Worm (Caenorhabditis elegans) whole organism, L4 larva: ENCODE results near the gene odr-7.

Source experiments
- D1046.2 ChIP-seq: fragments of 200-800 bp; sonication (Bioruptor generic); IDR thresholded peaks from 2 replicates; pipeline ENCODE4 v1.3.6; 2022; ENCODE audit warnings: missing genetic modification characterization, missing compliant biosample characterization
- F49E8.2 ChIP-seq: sonication (generic microtip); optimal IDR thresholded peaks from 2 replicates; lab custom pipeline; 2016; ENCODE audit warnings: missing compliant biosample characterization, mild to moderate bottlenecking, missing genetic modification characterization, borderline replicate concordance
- R02D3.7 ChIP-seq: fragments of 150-350 bp; sonication (generic microtip); optimal IDR thresholded peaks from 3 replicates; lab custom pipeline; 2014; ENCODE audit warnings: missing biosample characterization, missing genetic modification characterization
- T20F7.1 ChIP-seq: fragments of 200-800 bp; sonication (Bioruptor generic); optimal IDR thresholded peaks from 2 replicates; lab custom pipeline; 2018; ENCODE audit warnings: mild to moderate bottlenecking, missing genetic modification characterization, missing compliant biosample characterization
- Y48G9A.11 ChIP-seq: fragments of 200-800 bp; sonication (Bioruptor generic); IDR thresholded peaks from 2 replicates; pipeline ENCODE4 v1.3.6; 2022; ENCODE audit warnings: missing genetic modification reagents, missing genetic modification characterization, missing compliant biosample characterization
- ZK337.2 ChIP-seq: fragments of 200-800 bp; sonication (Bioruptor generic); IDR thresholded peaks from 2 replicates; pipeline ENCODE4 v1.3.6; 2022; ENCODE audit warnings: missing genetic modification reagents, missing genetic modification characterization, missing compliant biosample characterization
- aha-1 ChIP-seq: fragments of 150-350 bp; peaks from one replicate; lab custom pipeline; 2014; ENCODE audit warnings: missing biosample characterization, missing genetic modification characterization
- ama-1 ChIP-seq: fragments of 150-350 bp; optimal IDR thresholded peaks from 2 replicates; lab custom pipeline; 2014; ENCODE audit warnings: inconsistent platforms, mixed read lengths
- arid-1 ChIP-seq: fragments of 200-800 bp; sonication (Bioruptor generic); conservative IDR thresholded peaks from 2 replicates; pipeline ENCODE4 v1.3.6; 2022; ENCODE audit warnings: missing genetic modification reagents, missing genetic modification characterization, missing compliant biosample characterization
- ceh-20 ChIP-seq: fragments of 200-800 bp; sonication (Bioruptor generic); IDR thresholded peaks from 2 replicates; pipeline ENCODE4 v1.3.6; 2022; ENCODE audit warnings: missing genetic modification reagents, missing genetic modification characterization, missing compliant biosample characterization
- ceh-28 ChIP-seq: fragments of 150-350 bp; optimal IDR thresholded peaks from 2 replicates; lab custom pipeline; 2014; ENCODE audit warnings: missing biosample characterization, missing genetic modification reagents, missing genetic modification characterization
- ceh-82 ChIP-seq: sonication (generic microtip); optimal IDR thresholded peaks from 2 replicates; lab custom pipeline; 2017; ENCODE audit warnings: missing biosample characterization, missing genetic modification characterization
- ces-1 ChIP-seq: fragments of 150-350 bp; sonication (generic microtip); optimal IDR thresholded peaks from 4 replicates; lab custom pipeline; 2014; ENCODE audit warnings: missing biosample characterization, missing genetic modification reagents, missing genetic modification characterization
- ctbp-1 ChIP-seq: fragments of 200-800 bp; sonication (Bioruptor generic); IDR thresholded peaks from 2 replicates; pipeline ENCODE4 v1.3.6; 2022; ENCODE audit warnings: missing genetic modification reagents, missing genetic modification characterization, missing compliant biosample characterization
- daf-16 ChIP-seq, 3 experiments: sonication (generic microtip); optimal IDR thresholded peaks; 2 replicates each; lab custom pipeline; 2016 to 2017; ENCODE audit warnings: missing genetic modification characterization in 3 of 3, missing genetic modification reagents in 3 of 3, mild to moderate bottlenecking in 2 of 3, missing compliant biosample characterization in 2 of 3, missing biosample characterization in 1 of 3, moderate library complexity in 1 of 3
- daf-19 ChIP-seq: fragments of 200-800 bp; sonication (Bioruptor generic); conservative IDR thresholded peaks from 2 replicates; pipeline ENCODE4 v1.3.6; 2022; ENCODE audit warnings: missing genetic modification characterization, missing compliant biosample characterization
- dmd-6 ChIP-seq: fragments of 200-800 bp; sonication (Bioruptor generic); IDR thresholded peaks from 2 replicates; pipeline ENCODE4 v1.3.6; 2022; ENCODE audit warnings: missing genetic modification reagents, missing genetic modification characterization, missing compliant biosample characterization
- dmd-9 ChIP-seq: fragments of 200-800 bp; sonication (Bioruptor generic); IDR thresholded peaks from 2 replicates; pipeline ENCODE4 v1.3.6; 2022; ENCODE audit warnings: missing genetic modification reagents, missing genetic modification characterization, missing compliant biosample characterization
- dpl-1 ChIP-seq: fragments of 150-350 bp; optimal IDR thresholded peaks from 2 replicates; lab custom pipeline; 2014; ENCODE audit warnings: missing biosample characterization, missing genetic modification reagents, missing genetic modification characterization
- dve-1 ChIP-seq: sonication (generic microtip); optimal IDR thresholded peaks from 2 replicates; lab custom pipeline; 2017; ENCODE audit warnings: antibody characterized with exemption, mild to moderate bottlenecking, missing genetic modification characterization, missing compliant biosample characterization; ENCODE audit not compliant: insufficient read depth
- egl-27 ChIP-seq: sonication (generic microtip); optimal IDR thresholded peaks from 3 replicates; lab custom pipeline; 2017; ENCODE audit warnings: missing biosample characterization, missing genetic modification reagents, missing genetic modification characterization
- hif-1 ChIP-seq, 2 experiments: sonication (generic microtip); optimal IDR thresholded peaks; 2 replicates each; lab custom pipeline; 2016 to 2017; ENCODE audit warnings: missing compliant biosample characterization in 2 of 2, missing genetic modification characterization in 2 of 2, missing genetic modification reagents in 2 of 2, missing genotype in 2 of 2, mild to moderate bottlenecking in 1 of 2
- hlh-11 ChIP-seq: fragments of 200-800 bp; sonication (Bioruptor generic); optimal IDR thresholded peaks from 2 replicates; lab custom pipeline; 2018; ENCODE audit warnings: mild to moderate bottlenecking, missing genetic modification characterization, missing compliant biosample characterization
- hlh-30 ChIP-seq: sonication (generic microtip); optimal IDR thresholded peaks from 2 replicates; lab custom pipeline; 2017; ENCODE audit warnings: antibody characterized with exemption, mild to moderate bottlenecking, missing genetic modification characterization, missing compliant biosample characterization; ENCODE audit not compliant: insufficient read depth
- hmg-1.1 ChIP-seq: fragments of 200-800 bp; sonication (Bioruptor generic); IDR thresholded peaks from 2 replicates; pipeline ENCODE4 v1.3.6; 2022; ENCODE audit warnings: missing genetic modification reagents, missing genetic modification characterization, missing compliant biosample characterization
- jun-1 ChIP-seq: fragments of 150-350 bp; optimal IDR thresholded peaks from 2 replicates; lab custom pipeline; 2014; ENCODE audit warnings: missing biosample characterization, missing genetic modification reagents, missing genetic modification characterization
- lim-7 ChIP-seq: fragments of 200-800 bp; sonication (Bioruptor generic); IDR thresholded peaks from 2 replicates; pipeline ENCODE4 v1.3.6; 2022; ENCODE audit warnings: missing genetic modification characterization, missing compliant biosample characterization
- lin-1 ChIP-seq: fragments of 200-800 bp; sonication (Bioruptor generic); IDR thresholded peaks from 2 replicates; pipeline ENCODE4 v1.3.6; 2022; ENCODE audit warnings: missing genetic modification reagents, missing genetic modification characterization, missing compliant biosample characterization
- lin-38 ChIP-seq: fragments of 200-800 bp; sonication (Bioruptor generic); IDR thresholded peaks from 2 replicates; pipeline ENCODE4 v1.3.6; 2022; ENCODE audit warnings: missing genetic modification reagents, missing genetic modification characterization, missing compliant biosample characterization
- madf-5 ChIP-seq, 2 experiments: fragments of 200-800 bp; sonication (Bioruptor generic); IDR thresholded peaks; 2 replicates each; pipeline ENCODE4 v1.3.6; 2022; ENCODE audit warnings: missing compliant biosample characterization in 2 of 2, missing genetic modification characterization in 2 of 2
- madf-9 ChIP-seq: fragments of 200-800 bp; sonication (Bioruptor generic); conservative IDR thresholded peaks from 2 replicates; pipeline ENCODE4 v1.3.6; 2022; ENCODE audit warnings: missing genetic modification reagents, missing genetic modification characterization, missing compliant biosample characterization
- mdl-1 ChIP-seq, 2 experiments: fragments of 150-350 bp in 1 of 2; sonication (generic microtip) in 1 of 2; optimal IDR thresholded peaks; 2 replicates each; lab custom pipeline; 2014 to 2017; ENCODE audit warnings: missing biosample characterization in 2 of 2, missing genetic modification characterization in 2 of 2
- mep-1 ChIP-seq: fragments of 150-350 bp; sonication (generic microtip); optimal IDR thresholded peaks from 3 replicates; lab custom pipeline; 2014; ENCODE audit warnings: missing biosample characterization, missing genetic modification characterization
- mes-2 ChIP-seq: sonication (generic microtip); optimal IDR thresholded peaks from 2 replicates; lab custom pipeline; 2016; ENCODE audit warnings: missing genotype, mild to moderate bottlenecking, missing genetic modification characterization, missing compliant biosample characterization; ENCODE audit not compliant: poor library complexity, severe bottlenecking
- mxl-2 ChIP-seq: fragments of 200-800 bp; sonication (Bioruptor generic); conservative IDR thresholded peaks from 2 replicates; pipeline ENCODE4 v1.3.6; 2022; ENCODE audit warnings: missing genetic modification reagents, missing genetic modification characterization, missing compliant biosample characterization
- nhr-10 ChIP-seq: fragments of 150-350 bp; optimal IDR thresholded peaks from 2 replicates; lab custom pipeline; 2014; ENCODE audit warnings: missing biosample characterization, missing genetic modification characterization
- nhr-28 ChIP-seq: fragments of 150-350 bp; optimal IDR thresholded peaks from 2 replicates; lab custom pipeline; 2014; ENCODE audit warnings: missing biosample characterization, missing genetic modification characterization
- nhr-42 ChIP-seq: fragments of 200-800 bp; sonication (Bioruptor generic); IDR thresholded peaks from 2 replicates; pipeline ENCODE4 v1.3.6; 2022; ENCODE audit warnings: missing genetic modification characterization, missing compliant biosample characterization
- nhr-48 ChIP-seq: sonication (generic microtip); optimal IDR thresholded peaks from 2 replicates; lab custom pipeline; 2016; ENCODE audit warnings: mild to moderate bottlenecking, missing genetic modification characterization, missing compliant biosample characterization
- nhr-6 ChIP-seq: fragments of 150-350 bp; optimal IDR thresholded peaks from 2 replicates; lab custom pipeline; 2014; ENCODE audit warnings: missing biosample characterization, missing genetic modification characterization
- pha-4 ChIP-seq, 2 experiments: fragments of 150-350 bp in 1 of 2; fragments of 200-800 bp in 1 of 2; sonication (Bioruptor generic) in 1 of 2; IDR thresholded peaks in 1 of 2; optimal IDR thresholded peaks in 1 of 2; 2 replicates each; pipeline versions ENCODE4 v1.3.6 to Lab custom; 2014 to 2022; ENCODE audit warnings: missing genetic modification characterization in 2 of 2, missing genetic modification reagents in 2 of 2, missing biosample characterization in 1 of 2, missing compliant biosample characterization in 1 of 2
- pqm-1 ChIP-seq: sonication (generic microtip); optimal IDR thresholded peaks from 2 replicates; lab custom pipeline; 2017; ENCODE audit warnings: missing biosample characterization, missing genetic modification characterization
- rbr-2 ChIP-seq: sonication (generic microtip); optimal IDR thresholded peaks from 2 replicates; lab custom pipeline; 2016; ENCODE audit warnings: missing genotype, missing genetic modification characterization, missing compliant biosample characterization
- saeg-2 ChIP-seq: fragments of 200-800 bp; sonication (Bioruptor generic); IDR thresholded peaks from 2 replicates; pipeline ENCODE4 v1.3.6; 2022; ENCODE audit warnings: missing genetic modification reagents, missing genetic modification characterization, missing compliant biosample characterization
- set-16 ChIP-seq: fragments of 200-800 bp; sonication (Bioruptor generic); IDR thresholded peaks from 2 replicates; pipeline ENCODE4 v1.3.6; 2022; ENCODE audit warnings: missing genetic modification reagents, missing genetic modification characterization, missing compliant biosample characterization
- tag-97 ChIP-seq: fragments of 200-800 bp; sonication (Bioruptor generic); IDR thresholded peaks from 2 replicates; pipeline ENCODE4 v1.3.6; 2022; ENCODE audit warnings: missing genetic modification characterization, missing compliant biosample characterization
- unc-130 ChIP-seq: sonication (generic microtip); optimal IDR thresholded peaks from 2 replicates; lab custom pipeline; 2016; ENCODE audit warnings: missing genetic modification reagents, missing genetic modification characterization, missing compliant biosample characterization
- unc-62 ChIP-seq, 3 experiments: fragments of 150-350 bp in 1 of 3; sonication (generic microtip); optimal IDR thresholded peaks in 2 of 3; peaks in 1 of 3; 1 replicate in 1 of 3; 2 replicates in 2 of 3; lab custom pipeline; 2014 to 2017; ENCODE audit warnings: missing biosample characterization in 3 of 3, missing genetic modification characterization in 3 of 3, missing genetic modification reagents in 3 of 3, missing genotype in 1 of 3
- zfp-2 ChIP-seq: sonication (generic microtip); optimal IDR thresholded peaks from 2 replicates; lab custom pipeline; 2016; ENCODE audit warnings: mild to moderate bottlenecking, missing genetic modification characterization, missing compliant biosample characterization

Gene odr-7

DNA sequence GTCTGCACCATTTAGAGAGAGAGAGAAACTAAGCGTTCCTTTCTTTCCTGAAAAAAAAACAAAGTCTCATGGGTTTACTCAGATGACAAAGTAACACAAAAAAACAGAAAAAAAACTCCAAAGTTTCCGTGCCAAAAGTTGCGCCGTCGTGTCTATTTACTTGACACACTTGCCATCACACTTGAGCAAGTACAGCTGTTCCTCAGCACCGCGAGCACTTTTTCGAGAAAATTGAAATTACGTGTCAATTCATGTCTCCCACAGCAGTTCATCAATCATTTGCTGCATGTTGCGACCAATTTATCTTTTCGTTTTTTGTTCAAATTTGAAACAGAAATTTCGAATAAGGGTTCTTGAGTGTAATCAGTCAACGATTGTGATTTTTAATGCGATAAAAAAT is 25.0 kb downstream of the odr-7 start:
- TF ChIP-seq Y48G9A.11 (GFP tag; lab: Robert Waterston, UW) (no peak), mes-2 (tag; lab: Kevin White, UChicago) (no peak), tag-97 (no peak), madf-5 (GFP tag; IDR thresholded peaks at IDR 0.05; lab: Robert Waterston, UW) (no peak), hmg-1.1 (no peak), nhr-42 (no peak), F49E8.2 (tag; lab: Kevin White, UChicago) (no peak), arid-1 (no peak), saeg-2 (no peak), dpl-1 (GFP tag; lab: Kevin White, UChicago) (no peak), zfp-2 (tag; lab: Kevin White, UChicago) (no peak), mep-1 (tag; lab: Kevin White, UChicago) (peak; percentile 12), daf-16 (GFP tag; optimal IDR thresholded peaks at IDR 0.05; lab: Kevin White, UChicago) (no peak), daf-16 (tag; optimal IDR thresholded peaks at IDR 0.05; lab: Kevin White, UChicago) (no peak), R02D3.7 (no peak), D1046.2 (GFP tag; lab: Robert Waterston, UW) (no peak), lim-7 (GFP tag; lab: Robert Waterston, UW) (no peak), unc-130 (no peak), dve-1 (tag; lab: Kevin White, UChicago) (no peak), lin-1 (GFP tag; lab: Robert Waterston, UW) (no peak), mxl-2 (GFP tag; lab: Robert Waterston, UW) (no peak), daf-19 (no peak), hlh-30 (tag; lab: Kevin White, UChicago) (peak; percentile 11), pha-4 (GFP tag; IDR thresholded peaks at IDR 0.05; lab: Robert Waterston, UW) (no peak), pha-4 (tag; optimal IDR thresholded peaks at IDR 0.05; lab: Kevin White, UChicago) (no peak), hif-1 (tag; optimal IDR thresholded peaks at IDR 0.05; lab: Kevin White, UChicago) (peak in 1 of 2 experiments; percentile 55), lin-38 (GFP tag; lab: Robert Waterston, UW) (no peak), hlh-11 (tag; lab: Kevin White, UChicago) (peak; percentile 37), nhr-6 (tag; lab: Kevin White, UChicago) (no peak), dmd-6 (GFP tag; lab: Robert Waterston, UW) (no peak), ceh-20 (GFP tag; lab: Robert Waterston, UW) (peak; percentile 81), ceh-28 (no peak), egl-27 (tag; lab: Kevin White, UChicago) (no peak), madf-9 (GFP tag; lab: Robert Waterston, UW) (no peak), ZK337.2 (no peak)

DNA sequence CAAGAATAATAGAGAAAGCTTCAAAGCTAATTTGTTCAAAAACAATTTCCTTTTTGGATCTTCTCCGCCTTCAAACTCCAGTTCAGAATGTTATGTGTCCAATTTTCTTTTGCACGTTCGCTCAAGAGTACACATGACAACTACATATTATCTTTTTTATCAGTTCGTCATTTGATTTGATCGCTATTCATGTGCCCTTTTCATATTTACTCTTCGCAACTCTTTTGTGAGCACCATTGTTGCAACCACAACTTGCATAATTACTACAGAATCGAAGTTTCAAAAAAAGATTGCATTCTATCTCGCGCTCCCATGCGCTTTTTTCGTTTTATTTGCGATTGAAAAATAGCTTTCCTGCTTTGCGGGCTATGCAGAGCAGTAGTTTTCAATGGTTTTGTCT is 26.2 kb downstream of the odr-7 start:
- TF ChIP-seq nhr-10 (tag; lab: Kevin White, UChicago): no peak
- TF ChIP-seq rbr-2: no peak
- TF ChIP-seq ces-1 (GFP tag; lab: Kevin White, UChicago): no peak
- no peak for TF ChIP-seq T20F7.1 (GFP tag; lab: Kevin White, UChicago)
- TF ChIP-seq ctbp-1 (GFP tag; lab: Robert Waterston, UW): no peak
- no peak for TF ChIP-seq ceh-82
- no peak for TF ChIP-seq nhr-48
- TF ChIP-seq nhr-42: no peak
- TF ChIP-seq dmd-9 (GFP tag; lab: Robert Waterston, UW): no peak
- TF ChIP-seq hif-1 (tag; optimal IDR thresholded peaks at IDR 0.05; lab: Kevin White, UChicago): peak in 1 of 2 experiments; percentile 8
- TF ChIP-seq nhr-6 (tag; lab: Kevin White, UChicago): peak; percentile 56
- TF ChIP-seq jun-1 (tag; lab: Kevin White, UChicago): no peak
- TF ChIP-seq arid-1: no peak
- TF ChIP-seq unc-62 (GFP tag; optimal IDR thresholded peaks at IDR 0.05 in 1 of 2; lab: Kevin White, UChicago): no peak
- TF ChIP-seq unc-62 (tag; optimal IDR thresholded peaks at IDR 0.05; lab: Kevin White, UChicago): no peak
- peak; percentile 22 for TF ChIP-seq hlh-11 (tag; lab: Kevin White, UChicago)
- peak; percentile 70 for TF ChIP-seq nhr-28
- no peak for TF ChIP-seq mes-2 (tag; lab: Kevin White, UChicago)
- peak; percentile 57 for TF ChIP-seq pqm-1 (tag; lab: Kevin White, UChicago)
- no peak for TF ChIP-seq ama-1 (lab: Kevin White, UChicago)
- TF ChIP-seq unc-130: no peak
- TF ChIP-seq aha-1 (tag; lab: Kevin White, UChicago): peak; percentile 32
- peak; percentile 65 for TF ChIP-seq hlh-30 (tag; lab: Kevin White, UChicago)
- TF ChIP-seq set-16 (GFP tag; lab: Robert Waterston, UW): no peak
- no peak for TF ChIP-seq mdl-1 (tag; optimal IDR thresholded peaks at IDR 0.05; lab: Kevin White, UChicago)
